Worm (Caenorhabditis elegans) whole organism, L4/young adult: Measurements from ENCODE around the gene arx-3.

ENCODE experiments used
- W03F9.2 ChIP-seq: fragments of 150-350 bp; optimal IDR thresholded peaks from 2 replicates; lab custom pipeline; 2014; ENCODE audit warnings: missing biosample characterization, missing genetic modification characterization
- dao-5 ChIP-seq: sonication (generic microtip); optimal IDR thresholded peaks from 2 replicates; lab custom pipeline; 2016; ENCODE audit warnings: missing genotype, missing genetic modification characterization, moderate library complexity, missing compliant biosample characterization
- him-1 ChIP-seq: sonication (generic microtip); optimal IDR thresholded peaks from 2 replicates; lab custom pipeline; 2016; ENCODE audit warnings: missing genotype, missing genetic modification reagents, missing genetic modification characterization, missing compliant biosample characterization

ce11 chrIII:12063934-12064333 is 5.7 kb upstream of the arx-3 start:
- TF ChIP-seq him-1 (no peak), W03F9.2 (tag; lab: Kevin White, UChicago) (no peak), dao-5 (no peak)
